Worm (Caenorhabditis elegans) whole organism, young adult: ENCODE results near the gene Y102A5C.4.

Experiments
- B0019.2 ChIP-seq: fragments of 200-800 bp; sonication (Bioruptor generic); conservative IDR thresholded peaks from 2 replicates; pipeline ENCODE4 v1.3.6; 2022; ENCODE audit warnings: missing genetic modification reagents, missing genetic modification characterization, missing compliant biosample characterization
- B0035.1 ChIP-seq: sonication (generic microtip); optimal IDR thresholded peaks from 2 replicates; lab custom pipeline; 2016; ENCODE audit warnings: missing genetic modification characterization, mild to moderate bottlenecking, missing compliant biosample characterization, missing genotype, missing genetic modification reagents
- C06A6.2 ChIP-seq: fragments of 200-800 bp; sonication (Bioruptor generic); conservative IDR thresholded peaks from 2 replicates; pipeline ENCODE4 v1.3.6; 2022; ENCODE audit warnings: missing genetic modification characterization, missing compliant biosample characterization
- D2030.7 ChIP-seq: fragments of 200-800 bp; sonication (Bioruptor generic); IDR thresholded peaks from 2 replicates; pipeline ENCODE4 v1.3.6; 2022; ENCODE audit warnings: missing genetic modification reagents, missing genetic modification characterization, missing compliant biosample characterization
- F22D6.2 ChIP-seq: sonication (generic microtip); optimal IDR thresholded peaks from 2 replicates; lab custom pipeline; 2016; ENCODE audit warnings: mild to moderate bottlenecking, missing genetic modification characterization, missing compliant biosample characterization
- F39B2.1 ChIP-seq: fragments of 200-800 bp; sonication (Bioruptor generic); IDR thresholded peaks from 2 replicates; pipeline ENCODE4 v1.3.6; 2022; ENCODE audit warnings: missing genetic modification reagents, missing genetic modification characterization, missing compliant biosample characterization
- F57A8.1 ChIP-seq: fragments of 200-800 bp; sonication (Bioruptor generic); optimal IDR thresholded peaks from 2 replicates; lab custom pipeline; 2018; ENCODE audit warnings: mild to moderate bottlenecking, missing genetic modification characterization, moderate library complexity, missing compliant biosample characterization
- K11D2.4 ChIP-seq: fragments of 200-800 bp; sonication (Bioruptor generic); IDR thresholded peaks from 2 replicates; pipeline ENCODE4 v1.3.6; 2022; ENCODE audit warnings: missing genetic modification reagents, missing genetic modification characterization, missing compliant biosample characterization
- T07F8.4 ChIP-seq: sonication (generic microtip); optimal IDR thresholded peaks from 2 replicates; lab custom pipeline; 2016; ENCODE audit warnings: mild to moderate bottlenecking, missing genetic modification characterization, moderate library complexity, missing compliant biosample characterization
- Y56A3A.18 ChIP-seq: fragments of 200-800 bp; sonication (Bioruptor generic); IDR thresholded peaks from 2 replicates; pipeline ENCODE4 v1.3.6; 2022; ENCODE audit warnings: missing genetic modification reagents, missing genetic modification characterization, missing compliant biosample characterization
- Y79H2A.3 ChIP-seq: fragments of 200-800 bp; sonication (Bioruptor generic); conservative IDR thresholded peaks from 2 replicates; pipeline ENCODE4 v1.3.6; 2022; ENCODE audit warnings: missing genetic modification reagents, missing genetic modification characterization, missing compliant biosample characterization
- akir-1 ChIP-seq: fragments of 200-800 bp; sonication (Bioruptor generic); optimal IDR thresholded peaks from 2 replicates; lab custom pipeline; 2018; ENCODE audit warnings: mild to moderate bottlenecking, missing genetic modification characterization, moderate library complexity, missing compliant biosample characterization
- atf-7 ChIP-seq: sonication (generic microtip); optimal IDR thresholded peaks from 2 replicates; lab custom pipeline; 2017; ENCODE audit warnings: mild to moderate bottlenecking, missing genetic modification characterization, missing compliant biosample characterization
- ceh-27 ChIP-seq: fragments of 200-800 bp; sonication (Bioruptor generic); optimal IDR thresholded peaks from 2 replicates; lab custom pipeline; 2018; ENCODE audit warnings: mild to moderate bottlenecking, missing genetic modification characterization, moderate library complexity, missing compliant biosample characterization
- ceh-58 ChIP-seq: fragments of 200-800 bp; sonication (Bioruptor generic); IDR thresholded peaks from 2 replicates; pipeline ENCODE4 v1.3.6; 2022; ENCODE audit warnings: missing genetic modification characterization, missing compliant biosample characterization
- ceh-79 ChIP-seq: sonication (generic microtip); optimal IDR thresholded peaks from 2 replicates; lab custom pipeline; 2017; ENCODE audit warnings: mild to moderate bottlenecking, missing genetic modification characterization, missing compliant biosample characterization
- dox-1 ChIP-seq: fragments of 200-800 bp; sonication (Bioruptor generic); IDR thresholded peaks from 2 replicates; pipeline ENCODE4 v1.3.6; 2022; ENCODE audit warnings: missing genetic modification reagents, missing genetic modification characterization, missing compliant biosample characterization
- egl-44 ChIP-seq: fragments of 200-800 bp; sonication (Bioruptor generic); IDR thresholded peaks from 2 replicates; pipeline ENCODE4 v1.3.6; 2022; ENCODE audit warnings: missing genetic modification reagents, missing genetic modification characterization, missing compliant biosample characterization
- ekl-4 ChIP-seq: fragments of 200-800 bp; sonication (Bioruptor generic); IDR thresholded peaks from 2 replicates; pipeline ENCODE4 v1.3.6; 2022; ENCODE audit warnings: missing genetic modification reagents, missing genetic modification characterization, missing compliant biosample characterization
- ets-4 ChIP-seq: fragments of 200-800 bp; sonication (Bioruptor generic); optimal IDR thresholded peaks from 2 replicates; lab custom pipeline; 2018; ENCODE audit warnings: mild to moderate bottlenecking, missing genetic modification characterization, missing compliant biosample characterization
- him-1 ChIP-seq: sonication (generic microtip); optimal IDR thresholded peaks from 2 replicates; lab custom pipeline; 2016; ENCODE audit warnings: missing genotype, missing genetic modification reagents, missing genetic modification characterization, missing compliant biosample characterization
- hmg-1.2 ChIP-seq: fragments of 200-800 bp; sonication (Bioruptor generic); IDR thresholded peaks from 2 replicates; pipeline ENCODE4 v1.3.6; 2022; ENCODE audit warnings: missing genetic modification reagents, missing genetic modification characterization, missing compliant biosample characterization
- hmg-20 ChIP-seq: fragments of 200-800 bp; sonication (Bioruptor generic); IDR thresholded peaks from 2 replicates; pipeline ENCODE4 v1.3.6; 2022; ENCODE audit warnings: missing genetic modification reagents, missing genetic modification characterization, missing compliant biosample characterization
- lag-1 ChIP-seq: fragments of 200-800 bp; sonication (Bioruptor generic); IDR thresholded peaks from 2 replicates; pipeline ENCODE4 v1.3.6; 2022; ENCODE audit warnings: missing genetic modification reagents, missing genetic modification characterization, missing compliant biosample characterization
- let-607 ChIP-seq, 2 experiments: fragments of 200-800 bp in 1 of 2; sonication (Bioruptor generic) in 1 of 2; sonication (generic microtip) in 1 of 2; optimal IDR thresholded peaks; 2 replicates each; lab custom pipeline; 2016 to 2018; ENCODE audit warnings: mild to moderate bottlenecking in 2 of 2, missing compliant biosample characterization in 2 of 2, missing genetic modification characterization in 2 of 2, moderate library complexity in 2 of 2, missing genotype in 1 of 2
- lin-54 ChIP-seq: fragments of 200-800 bp; sonication (Bioruptor generic); optimal IDR thresholded peaks from 2 replicates; lab custom pipeline; 2018; ENCODE audit warnings: mild to moderate bottlenecking, missing genetic modification characterization, missing compliant biosample characterization
- lsl-1 ChIP-seq: fragments of 200-800 bp; sonication (Bioruptor generic); optimal IDR thresholded peaks from 2 replicates; lab custom pipeline; 2018; ENCODE audit warnings: mild to moderate bottlenecking, missing genetic modification characterization, moderate library complexity, missing compliant biosample characterization
- lsy-27 ChIP-seq: sonication (generic microtip); optimal IDR thresholded peaks from 2 replicates; lab custom pipeline; 2017; ENCODE audit warnings: missing genetic modification characterization, mild to moderate bottlenecking, missing compliant biosample characterization, antibody characterized with exemption, missing genotype, borderline replicate concordance; ENCODE audit not compliant: insufficient read depth
- madf-10 ChIP-seq: sonication (generic microtip); optimal IDR thresholded peaks from 2 replicates; lab custom pipeline; 2016; ENCODE audit warnings: mild to moderate bottlenecking, missing genetic modification characterization, missing compliant biosample characterization
- mcd-1 ChIP-seq: fragments of 200-800 bp; sonication (Bioruptor generic); IDR thresholded peaks from 2 replicates; pipeline ENCODE4 v1.3.6; 2022; ENCODE audit warnings: missing genetic modification reagents, missing genetic modification characterization, missing compliant biosample characterization
- nhr-80 ChIP-seq: sonication (generic microtip); optimal IDR thresholded peaks from 2 replicates; lab custom pipeline; 2016; ENCODE audit warnings: missing genetic modification characterization, missing compliant biosample characterization
- nhr-90 ChIP-seq: sonication (generic microtip); optimal IDR thresholded peaks from 2 replicates; lab custom pipeline; 2016; ENCODE audit warnings: missing genotype, mild to moderate bottlenecking, missing genetic modification characterization, missing compliant biosample characterization
- pha-4 ChIP-seq: fragments of 150-350 bp; sonication (generic microtip); optimal IDR thresholded peaks from 2 replicates; lab custom pipeline; 2014; ENCODE audit warnings: missing biosample characterization, missing genetic modification reagents, missing genetic modification characterization
- sea-2 ChIP-seq: fragments of 200-800 bp; sonication (Bioruptor generic); IDR thresholded peaks from 2 replicates; pipeline ENCODE4 v1.3.6; 2022; ENCODE audit warnings: missing genetic modification characterization, missing compliant biosample characterization
- tlf-1 ChIP-seq: fragments of 200-800 bp; sonication (Bioruptor generic); optimal IDR thresholded peaks from 2 replicates; lab custom pipeline; 2018; ENCODE audit warnings: mild to moderate bottlenecking, missing genetic modification characterization, missing compliant biosample characterization
- unc-130 ChIP-seq: sonication (generic microtip); optimal IDR thresholded peaks from 2 replicates; lab custom pipeline; 2016; ENCODE audit warnings: missing genetic modification reagents, missing genetic modification characterization, missing compliant biosample characterization
- xnd-1 ChIP-seq: sonication (generic microtip); optimal IDR thresholded peaks from 2 replicates; lab custom pipeline; 2016; ENCODE audit warnings: missing genotype, missing genetic modification reagents, missing genetic modification characterization, missing compliant biosample characterization
- ztf-18 ChIP-seq: sonication (generic microtip); optimal IDR thresholded peaks from 2 replicates; lab custom pipeline; 2016; ENCODE audit warnings: missing genotype, mild to moderate bottlenecking, missing genetic modification characterization, missing compliant biosample characterization
- ztf-25 ChIP-seq: fragments of 200-800 bp; sonication (Bioruptor generic); IDR thresholded peaks from 2 replicates; pipeline ENCODE4 v1.3.6; 2022; ENCODE audit warnings: missing genetic modification reagents, missing genetic modification characterization, missing compliant biosample characterization
- ztf-28 ChIP-seq: fragments of 200-800 bp; sonication (Bioruptor generic); IDR thresholded peaks from 2 replicates; pipeline ENCODE4 v1.3.6; 2022; ENCODE audit warnings: missing genetic modification reagents, missing genetic modification characterization, missing compliant biosample characterization
- ztf-3 ChIP-seq: fragments of 200-800 bp; sonication (Bioruptor generic); optimal IDR thresholded peaks from 2 replicates; lab custom pipeline; 2018; ENCODE audit warnings: mild to moderate bottlenecking, missing genetic modification characterization, missing compliant biosample characterization
- ztf-6 ChIP-seq: fragments of 200-800 bp; sonication (Bioruptor generic); IDR thresholded peaks from 2 replicates; pipeline ENCODE4 v1.3.6; 2022; ENCODE audit warnings: missing genetic modification reagents, missing genetic modification characterization, missing compliant biosample characterization

Y102A5C.4 gene

ce11 chrV:16909871-16910270 is 12.2 kb upstream of the Y102A5C.4 start, which contains the start of gene F09C6.16:
Gene F09C6.16, minus strand, starts transcription at chrV:16909971.
- TF ChIP-seq C06A6.2 (no peak), F57A8.1 (no peak), ztf-3 (GFP tag; lab: Kevin White, UChicago) (no peak), D2030.7 (GFP tag; lab: Robert Waterston, UW) (no peak), hmg-20 (GFP tag; lab: Robert Waterston, UW) (no peak), mcd-1 (GFP tag; lab: Robert Waterston, UW) (no peak), lsl-1 (GFP tag; lab: Kevin White, UChicago) (no peak), ets-4 (GFP tag; lab: Kevin White, UChicago) (no peak), madf-10 (tag; lab: Kevin White, UChicago) (no peak), egl-44 (GFP tag; lab: Robert Waterston, UW) (no peak), ekl-4 (GFP tag; lab: Robert Waterston, UW) (no peak), Y79H2A.3 (no peak), lsy-27 (no peak), hmg-1.2 (GFP tag; lab: Robert Waterston, UW) (no peak), let-607 (tag; optimal IDR thresholded peaks at IDR 0.05; lab: Kevin White, UChicago) (no peak), nhr-90 (no peak), xnd-1 (tag; lab: Kevin White, UChicago) (no peak), T07F8.4 (tag; lab: Kevin White, UChicago) (no peak), him-1 (no peak), tlf-1 (GFP tag; lab: Kevin White, UChicago) (no peak)
- TF ChIP-seq, all 124 proteins: peak for 0

DNA sequence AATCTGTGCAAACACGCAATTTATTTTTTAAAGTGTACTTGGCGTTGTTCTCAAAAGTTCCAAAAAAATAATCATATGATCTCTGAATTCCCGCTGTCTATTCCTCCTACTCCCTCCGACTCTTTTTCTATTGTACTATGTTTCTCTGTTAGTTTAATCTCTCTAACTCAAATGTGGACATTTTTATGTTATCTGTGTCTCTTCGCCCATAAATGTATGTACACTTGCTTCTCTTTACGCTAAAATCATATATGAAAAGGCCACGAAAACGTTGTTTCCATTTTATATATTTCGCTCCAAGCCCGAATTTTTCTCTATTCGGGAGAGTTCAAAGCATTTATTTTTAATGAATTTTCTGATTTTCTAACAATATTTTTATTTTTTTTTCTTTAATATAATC is 11.2 kb upstream of the Y102A5C.4 start:
- TF ChIP-seq hmg-1.2 (GFP tag; lab: Robert Waterston, UW) (peak; percentile 12; the same call in 1 of the 2 replicates), lin-54 (no peak)
- TF ChIP-seq, all 124 proteins: peak for 1

DNA sequence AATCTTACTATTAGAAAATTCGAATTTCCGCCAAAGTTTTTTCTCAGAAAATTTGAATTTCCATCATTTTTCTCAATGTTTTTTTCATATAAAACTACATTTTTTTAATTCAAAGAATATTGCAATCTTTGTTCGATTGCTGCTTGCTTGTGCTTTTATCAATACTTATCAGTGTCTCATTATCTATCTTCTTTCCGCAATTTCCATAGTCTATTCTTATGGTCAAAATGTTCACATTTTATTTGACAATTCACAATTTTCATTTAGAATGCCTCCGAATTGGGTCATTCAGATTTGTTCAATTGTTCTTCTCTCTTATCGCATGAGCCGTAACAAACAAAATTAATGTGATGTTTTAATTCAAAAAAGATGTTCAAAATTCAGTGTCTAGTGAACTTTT is 10.8 kb upstream of the Y102A5C.4 start:
- TF ChIP-seq nhr-80 (peak; percentile 36), Y56A3A.18 (GFP tag; lab: Robert Waterston, UW) (no peak)

ce11 chrV:16911934-16912333 is 10.1 kb upstream of the Y102A5C.4 start, which contains the start of gene nhr-116:
Gene nhr-116, plus strand, starts transcription at chrV:16912234.
- TF ChIP-seq ceh-79 (tag; lab: Kevin White, UChicago): no peak
- TF ChIP-seq C06A6.2: no peak
- TF ChIP-seq lag-1 (GFP tag; lab: Robert Waterston, UW): no peak
- no peak for TF ChIP-seq ztf-18
- TF ChIP-seq B0035.1 (tag; lab: Kevin White, UChicago): no peak
- no peak for TF ChIP-seq ztf-28 (GFP tag; lab: Robert Waterston, UW)

DNA sequence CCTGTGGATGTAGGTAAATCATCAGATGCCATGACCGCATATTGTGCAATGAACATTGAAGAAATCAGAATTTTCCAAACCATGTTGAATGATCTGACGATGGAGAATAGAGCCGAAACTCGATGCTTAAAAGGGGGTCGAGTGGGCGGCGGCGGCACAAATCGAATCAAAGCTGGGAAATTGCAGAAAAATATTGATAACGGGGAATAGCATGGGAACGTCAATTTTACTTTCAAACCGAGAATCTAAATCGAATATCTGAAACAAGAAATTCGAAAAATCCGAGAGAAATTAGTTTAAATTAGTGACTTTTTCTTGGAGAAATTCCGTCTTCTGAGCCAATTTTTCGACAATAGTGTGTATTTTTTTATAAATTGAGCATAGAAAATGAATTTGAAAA is 6.0 kb upstream of the Y102A5C.4 start, which contains the start of gene F09C6.10:
F09C6.10 (minus strand) TSS at position 101 of the 400 bp plus-strand sequence.
- TF ChIP-seq tlf-1 (GFP tag; lab: Kevin White, UChicago): no peak
- no peak for TF ChIP-seq ztf-25 (GFP tag; lab: Robert Waterston, UW)
- TF ChIP-seq dox-1 (GFP tag; lab: Robert Waterston, UW): no peak
- TF ChIP-seq akir-1: no peak
- TF ChIP-seq sea-2 (GFP tag; lab: Robert Waterston, UW): no peak
- no peak for TF ChIP-seq ceh-58 (GFP tag; lab: Robert Waterston, UW)
- no peak for TF ChIP-seq nhr-90
- no peak for TF ChIP-seq pha-4
- no peak for TF ChIP-seq B0019.2 (GFP tag; lab: Robert Waterston, UW)
- no peak for TF ChIP-seq F39B2.1 (GFP tag; lab: Robert Waterston, UW)
- TF ChIP-seq ets-4 (GFP tag; lab: Kevin White, UChicago): no peak
- no peak for TF ChIP-seq unc-130 (GFP tag; lab: Kevin White, UChicago)
- TF ChIP-seq ztf-6 (GFP tag; lab: Robert Waterston, UW): no peak
- TF ChIP-seq F22D6.2 (tag; lab: Kevin White, UChicago): no peak
- TF ChIP-seq atf-7 (tag; lab: Kevin White, UChicago): no peak
- no peak for TF ChIP-seq ceh-27 (GFP tag; lab: Kevin White, UChicago)
- no peak for TF ChIP-seq lag-1 (GFP tag; lab: Robert Waterston, UW)
- TF ChIP-seq lsy-27: no peak
- TF ChIP-seq K11D2.4 (GFP tag; lab: Robert Waterston, UW): no peak
